Worm (Caenorhabditis elegans): ENCODE data around the gene glc-1.

The glc-1 gene

DNA sequence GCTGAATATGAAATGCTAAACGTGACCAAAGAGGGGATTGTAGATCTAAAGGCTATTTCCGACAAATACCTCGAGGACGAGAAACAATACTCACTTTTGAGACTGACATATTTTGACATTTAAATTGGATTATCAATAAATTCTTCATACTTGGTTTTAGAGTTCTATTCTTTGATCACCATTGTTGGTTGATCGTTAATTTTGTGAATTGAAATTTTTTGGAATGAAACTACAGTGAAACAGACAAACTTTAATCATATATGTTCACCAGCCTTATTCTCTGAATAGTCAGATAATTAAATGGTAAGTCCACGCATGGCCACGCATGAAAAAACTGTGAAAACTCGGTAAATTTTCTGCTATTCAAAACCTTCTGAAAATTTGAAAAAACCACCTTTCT lies 16.8 kb upstream of the glc-1 start, which contains the start of gene F11A5.18:
Gene F11A5.18, plus strand, starts transcription at position 301 of the 400 bp plus-strand sequence.
- no peak for TF ChIP-seq nfya-1 (tag; optimal IDR thresholded peaks at IDR 0.05)
- TF ChIP-seq K09A11.1 (tag; optimal IDR thresholded peaks at IDR 0.05; ENCODE audit: insufficient read depth), result no peak
- no peak for TF ChIP-seq mec-3 (tag; optimal IDR thresholded peaks at IDR 0.05; ENCODE audit: borderline replicate concordance)
- TF ChIP-seq fkh-10 (GFP tag; optimal IDR thresholded peaks at IDR 0.05), result no peak
- no peak for TF ChIP-seq ceh-34 (tag; optimal IDR thresholded peaks at IDR 0.05)
- no peak for TF ChIP-seq ref-2 (tag; optimal IDR thresholded peaks at IDR 0.05)
- TF ChIP-seq ceh-24 (tag; optimal IDR thresholded peaks at IDR 0.05), result no peak
- TF ChIP-seq K02D7.2 (tag; optimal IDR thresholded peaks at IDR 0.05), result no peak
- TF ChIP-seq F13H6.1 (tag; optimal IDR thresholded peaks at IDR 0.05), result no peak
- TF ChIP-seq C38D4.7 (GFP tag; optimal IDR thresholded peaks at IDR 0.05), result no peak
- no peak for TF ChIP-seq unc-3 (GFP tag; conservative IDR thresholded peaks at IDR 0.05)
- no peak for TF ChIP-seq unc-3 (tag; optimal IDR thresholded peaks at IDR 0.05)
- TF ChIP-seq elt-4 (tag; optimal IDR thresholded peaks at IDR 0.05), result no peak
- TF ChIP-seq fkh-6 (tag; optimal IDR thresholded peaks at IDR 0.05), result no peak
- no peak for TF ChIP-seq hlh-30 (tag; optimal IDR thresholded peaks at IDR 0.05; ENCODE audit: insufficient read depth)
- TF ChIP-seq sdc-2 (tag; optimal IDR thresholded peaks at IDR 0.05), result no peak
- TF ChIP-seq hlh-8 (tag; optimal IDR thresholded peaks at IDR 0.05), result no peak
- TF ChIP-seq ahr-1 (tag; optimal IDR thresholded peaks at IDR 0.05), result no peak
- no peak for TF ChIP-seq sox-4 (tag; optimal IDR thresholded peaks at IDR 0.05)
- TF ChIP-seq ttx-3 (tag; optimal IDR thresholded peaks at IDR 0.05), result no peak
- no peak for TF ChIP-seq ceh-6 (GFP tag; optimal IDR thresholded peaks at IDR 0.05)

DNA sequence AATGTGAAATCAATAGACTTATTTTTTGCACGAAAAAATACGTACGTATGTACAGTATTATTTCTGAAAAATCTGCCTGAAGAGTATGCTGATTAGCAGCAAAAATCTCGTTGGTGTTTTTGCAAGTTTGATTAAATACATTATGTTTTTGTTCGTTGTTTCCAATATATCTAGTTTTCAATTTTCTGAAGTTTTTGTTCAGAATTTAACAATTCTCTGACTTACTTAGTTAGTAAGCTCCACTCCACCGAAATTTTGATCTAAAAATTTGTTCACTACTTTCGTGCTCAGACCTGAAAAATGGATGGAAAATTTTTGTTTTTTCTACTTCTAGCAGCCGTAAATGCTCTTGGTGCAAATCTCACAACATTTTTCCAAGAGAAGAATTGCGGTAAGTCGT lies 14.5 kb upstream of the glc-1 start, which contains the start of gene irld-26:
Gene irld-26, plus strand, starts transcription at position 301 of the 400 bp plus-strand sequence.
- TF ChIP-seq lim-6 (tag; optimal IDR thresholded peaks at IDR 0.05) (no peak), unc-86 (tag; optimal IDR thresholded peaks at IDR 0.05) (no peak), ceh-30 (tag; optimal IDR thresholded peaks at IDR 0.05) (no peak), fkh-6 (tag; optimal IDR thresholded peaks at IDR 0.05) (no peak)

DNA sequence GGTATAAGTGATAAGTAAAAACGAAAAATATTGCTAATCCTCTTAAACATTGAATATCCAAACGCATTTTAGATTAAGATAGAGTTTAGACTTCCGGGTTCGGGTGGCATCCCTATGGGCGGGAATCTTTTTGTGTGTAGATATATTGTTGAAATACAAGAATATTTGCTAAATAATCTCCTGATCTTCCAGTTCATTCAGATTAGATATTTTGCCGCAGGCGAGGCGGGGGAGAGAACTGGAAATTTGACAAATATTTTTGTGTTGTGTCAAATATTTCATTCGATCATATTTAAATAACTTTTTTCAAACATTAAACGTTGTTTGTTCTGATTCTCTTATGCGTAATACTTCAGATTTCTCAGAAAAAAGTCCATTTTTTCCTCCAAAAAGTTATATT lies 9.6 kb upstream of the glc-1 start, which contains the start of gene oac-15:
Gene oac-15, minus strand, starts transcription at position 101 of the 400 bp plus-strand sequence.
- TF ChIP-seq fax-1 (tag; optimal IDR thresholded peaks at IDR 0.05) (no peak), hlh-15 (tag; optimal IDR thresholded peaks at IDR 0.05) (no peak), pax-1 (tag; optimal IDR thresholded peaks at IDR 0.05) (no peak), sox-2 (GFP tag; IDR thresholded peaks at IDR 0.05) (no peak)

DNA sequence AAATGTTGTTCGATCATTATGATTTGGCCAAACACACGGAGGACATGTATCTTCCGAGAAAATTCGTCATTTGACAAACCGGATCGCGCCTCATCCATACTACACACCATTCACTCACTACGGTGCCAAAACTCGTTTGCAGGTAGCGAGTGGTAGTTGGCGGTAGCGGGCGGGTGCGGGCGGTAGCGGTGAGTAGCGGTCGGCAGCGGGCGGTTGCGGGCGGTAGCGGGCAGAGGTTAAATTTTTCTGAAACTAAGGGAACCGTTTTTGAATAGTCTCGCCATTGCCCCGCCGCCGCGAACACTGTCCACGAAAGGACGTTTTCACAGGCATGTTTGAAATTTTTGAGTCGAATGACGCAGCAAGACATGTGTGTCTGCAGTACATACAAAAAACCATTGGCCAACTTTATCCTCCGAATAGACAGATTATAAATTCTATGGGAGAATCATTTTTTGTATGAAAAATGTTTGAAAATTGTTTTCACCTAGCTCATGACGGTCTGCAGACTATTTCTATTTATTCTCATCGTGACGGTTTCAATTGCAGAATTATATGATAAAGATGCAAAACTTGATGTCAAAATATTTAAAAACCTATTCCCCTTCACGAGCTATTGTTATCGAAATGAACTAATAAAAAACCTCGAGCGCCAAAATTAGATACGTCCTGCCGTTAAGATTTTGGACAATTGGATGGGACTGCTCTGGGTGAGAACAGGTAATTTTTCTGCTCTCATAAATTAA lies 9.0 kb upstream of the glc-1 start, which contains the start of gene F11A5.16:
Gene F11A5.16, plus strand, starts transcription at position 696 of the 746 bp plus-strand sequence.
- TF ChIP-seq unc-55 (GFP tag; optimal IDR thresholded peaks at IDR 0.05) (no peak), K09A11.1 (tag; optimal IDR thresholded peaks at IDR 0.05; ENCODE audit: insufficient read depth) (no peak), ceh-30 (tag; optimal IDR thresholded peaks at IDR 0.05) (no peak), fax-1 (tag; optimal IDR thresholded peaks at IDR 0.05) (no peak), ceh-18 (tag; optimal IDR thresholded peaks at IDR 0.05) (no peak), C38D4.7 (GFP tag; optimal IDR thresholded peaks at IDR 0.05) (no peak), unc-86 (tag; optimal IDR thresholded peaks at IDR 0.05) (no peak), ceh-24 (tag; optimal IDR thresholded peaks at IDR 0.05) (no peak), F13H6.1 (tag; optimal IDR thresholded peaks at IDR 0.05) (no peak), ceh-34 (tag; optimal IDR thresholded peaks at IDR 0.05) (no peak), ttx-3 (tag; optimal IDR thresholded peaks at IDR 0.05) (no peak), ama-1 (optimal IDR thresholded peaks at IDR 0.05) (no peak), pax-1 (tag; optimal IDR thresholded peaks at IDR 0.05) (no peak), ceh-31 (tag; optimal IDR thresholded peaks at IDR 0.05) (no peak), che-1 (tag; optimal IDR thresholded peaks at IDR 0.05) (no peak), fkh-10 (GFP tag; optimal IDR thresholded peaks at IDR 0.05) (no peak)

DNA sequence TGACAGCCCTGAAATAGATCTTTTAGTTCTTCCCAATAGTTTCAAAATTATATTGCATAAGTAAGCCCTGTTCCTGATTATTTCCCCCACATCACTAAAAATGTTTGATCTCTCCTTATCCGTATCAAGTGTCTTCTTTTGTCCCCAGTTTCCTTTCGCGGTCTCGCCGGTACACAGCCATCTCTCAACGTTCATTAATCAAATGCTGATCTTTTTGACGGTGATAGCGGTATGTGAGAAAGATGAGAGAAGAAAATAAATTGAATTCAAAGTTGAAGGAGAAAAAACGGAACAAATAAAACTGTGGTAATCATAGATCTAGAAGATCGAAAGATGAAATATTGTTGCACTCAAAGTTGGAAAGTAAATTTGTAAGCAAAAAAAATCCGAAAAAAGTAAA lies 7.7 kb upstream of the glc-1 start:
- TF ChIP-seq ceh-45 (GFP tag; IDR thresholded peaks at IDR 0.05) (no peak), sox-2 (GFP tag; IDR thresholded peaks at IDR 0.05) (no peak), unc-86 (tag; optimal IDR thresholded peaks at IDR 0.05) (no peak), ttx-3 (tag; optimal IDR thresholded peaks at IDR 0.05) (no peak), nhr-11 (tag; optimal IDR thresholded peaks at IDR 0.05) (no peak), ceh-48 (tag; optimal IDR thresholded peaks at IDR 0.05) (no peak), unc-3 (GFP tag; conservative IDR thresholded peaks at IDR 0.05) (no peak), unc-3 (tag; optimal IDR thresholded peaks at IDR 0.05) (no peak)

All from whole organism, late embryonic.